Fruit fly (Drosophila melanogaster) whole organism, embryonic: ENCODE results near the gene lectin-37Db.

Experiments used
- Ada2b ChIP-seq: fragments of 200-800 bp; sonication (Bioruptor generic); IDR thresholded peaks from 2 replicates; pipeline ENCODE4 v1.3.6; 2022; ENCODE audit warnings: missing biosample characterization, missing genetic modification characterization
- B-H1 ChIP-seq: fragments of 200-800 bp; sonication (Bioruptor generic); IDR thresholded peaks from 3 replicates; pipeline ENCODE4 v1.3.6; 2022; ENCODE audit warnings: missing biosample characterization, missing genetic modification characterization
- B-H2 ChIP-seq: fragments of 200-800 bp; sonication (Bioruptor generic); optimal IDR thresholded peaks from 2 replicates; lab custom pipeline; 2018; ENCODE audit warnings: missing biosample characterization, mild to moderate bottlenecking, missing genetic modification characterization
- C15 ChIP-seq: fragments of 200-800 bp; sonication (Bioruptor generic); IDR thresholded peaks from 3 replicates; pipeline ENCODE4 v1.3.6; 2022; ENCODE audit warnings: missing biosample characterization, missing genetic modification characterization
- CG10654 ChIP-seq: fragments of 200-800 bp; sonication (Bioruptor generic); optimal IDR thresholded peaks from 2 replicates; lab custom pipeline; 2016; ENCODE audit warnings: missing biosample characterization, missing genetic modification characterization
- CG11247 ChIP-seq: fragments of 200-800 bp; sonication (Bioruptor generic); IDR thresholded peaks from 2 replicates; pipeline ENCODE4 v1.3.6; 2022; ENCODE audit warnings: missing biosample characterization, missing genetic modification characterization
- CG12071 ChIP-seq: fragments of 200-800 bp; sonication (Bioruptor generic); optimal IDR thresholded peaks from 3 replicates; lab custom pipeline; 2018; ENCODE audit warnings: missing biosample characterization, mild to moderate bottlenecking, missing genetic modification characterization
- CG16863 ChIP-seq: fragments of 200-800 bp; sonication (Bioruptor generic); optimal IDR thresholded peaks from 3 replicates; lab custom pipeline; 2016; ENCODE audit warnings: missing biosample characterization, missing genetic modification characterization
- CG2129 ChIP-seq: fragments of 200-800 bp; sonication (Bioruptor generic); IDR thresholded peaks from 2 replicates; pipeline ENCODE4 v1.3.6; 2022; ENCODE audit warnings: missing biosample characterization, missing genetic modification characterization; ENCODE audit not compliant: partially characterized antibody
- CG31365 ChIP-seq: fragments of 200-800 bp; sonication (Bioruptor generic); optimal IDR thresholded peaks from 2 replicates; lab custom pipeline; 2018; ENCODE audit warnings: missing biosample characterization, mild to moderate bottlenecking, missing genetic modification characterization
- CG32772 ChIP-seq: fragments of 200-800 bp; sonication (Bioruptor generic); IDR thresholded peaks from 2 replicates; pipeline ENCODE4 v1.3.6; 2022; ENCODE audit warnings: missing biosample characterization, missing genetic modification characterization
- CG43689 ChIP-seq: fragments of 200-800 bp; sonication (Bioruptor generic); IDR thresholded peaks from 2 replicates; pipeline ENCODE4 v1.3.6; 2022; ENCODE audit warnings: missing biosample characterization, missing genetic modification characterization
- CG6813 ChIP-seq: fragments of 200-800 bp; sonication (Bioruptor generic); optimal IDR thresholded peaks from 2 replicates; lab custom pipeline; 2017; ENCODE audit warnings: missing biosample characterization, missing genetic modification characterization, mild to moderate bottlenecking, moderate library complexity, missing genetic modification reagents
- CG7357 ChIP-seq: fragments of 200-800 bp; sonication (Bioruptor generic); IDR thresholded peaks from 3 replicates; pipeline ENCODE4 v1.3.6; 2022; ENCODE audit warnings: missing biosample characterization, missing genetic modification characterization
- CG7786 ChIP-seq: fragments of 200-800 bp; sonication (Bioruptor generic); optimal IDR thresholded peaks from 2 replicates; lab custom pipeline; 2016; ENCODE audit warnings: missing biosample characterization, missing genetic modification characterization
- CG9609 ChIP-seq: fragments of 200-800 bp; sonication (Bioruptor generic); optimal IDR thresholded peaks from 3 replicates; lab custom pipeline; 2016; ENCODE audit warnings: missing biosample characterization, missing genetic modification characterization
- CG9797 ChIP-seq: fragments of 200-800 bp; sonication (Bioruptor generic); optimal IDR thresholded peaks from 3 replicates; lab custom pipeline; 2018; ENCODE audit warnings: missing biosample characterization, mild to moderate bottlenecking, missing genetic modification characterization
- Dll ChIP-seq: fragments of 200-800 bp; sonication (Bioruptor generic); IDR thresholded peaks from 4 replicates; pipeline ENCODE4 v1.3.6; 2022; ENCODE audit warnings: missing biosample characterization, missing genetic modification characterization; ENCODE audit not compliant: partially characterized antibody
- Hand ChIP-seq: fragments of 200-800 bp; sonication (Bioruptor generic); optimal IDR thresholded peaks from 2 replicates; lab custom pipeline; 2017; ENCODE audit warnings: mild to moderate bottlenecking, missing biosample characterization, missing genetic modification reagents, missing genetic modification characterization
- Jarid2 ChIP-seq: fragments of 200-800 bp; sonication (Bioruptor generic); optimal IDR thresholded peaks from 3 replicates; lab custom pipeline; 2017; ENCODE audit warnings: mild to moderate bottlenecking, missing biosample characterization, missing genetic modification reagents, missing genetic modification characterization
- Myb ChIP-seq: fragments of 200-800 bp; sonication (Bioruptor generic); optimal IDR thresholded peaks from 2 replicates; lab custom pipeline; 2016; ENCODE audit warnings: missing biosample characterization, missing genetic modification characterization
- Nf-YB ChIP-seq: fragments of 200-800 bp; sonication (Bioruptor generic); optimal IDR thresholded peaks from 3 replicates; lab custom pipeline; 2019; ENCODE audit warnings: missing biosample characterization, mild to moderate bottlenecking, missing genetic modification characterization, moderate library complexity
- Pdp1 ChIP-seq, 2 experiments: fragments of 200-800 bp; sonication (Bioruptor generic); optimal IDR thresholded peaks; 3 replicates each; lab custom pipeline; 2016; ENCODE audit warnings: missing biosample characterization in 2 of 2, missing genetic modification characterization in 2 of 2, mild to moderate bottlenecking in 1 of 2, moderate library complexity in 1 of 2
- Sin3A ChIP-seq: fragments of >200 bp; optimal IDR thresholded peaks from 2 replicates; lab custom pipeline; 2018
- Sox100B ChIP-seq: fragments of 200-800 bp; sonication (Bioruptor generic); optimal IDR thresholded peaks from 3 replicates; lab custom pipeline; 2018; ENCODE audit warnings: missing biosample characterization, mild to moderate bottlenecking, missing genetic modification characterization
- Taf1 ChIP-seq: fragments of 200-800 bp; sonication (Bioruptor generic); IDR thresholded peaks from 2 replicates; pipeline ENCODE4 v1.3.6; 2022; ENCODE audit warnings: missing biosample characterization, missing genetic modification characterization
- amos ChIP-seq: fragments of 200-800 bp; sonication (Bioruptor generic); IDR thresholded peaks from 2 replicates; pipeline ENCODE4 v1.3.6; 2022; ENCODE audit warnings: missing biosample characterization, missing genetic modification characterization; ENCODE audit not compliant: partially characterized antibody
- az2 ChIP-seq: fragments of 200-800 bp; sonication (Bioruptor generic); optimal IDR thresholded peaks from 3 replicates; lab custom pipeline; 2016; ENCODE audit warnings: missing biosample characterization, missing genetic modification characterization
- caup ChIP-seq: fragments of 200-800 bp; sonication (Bioruptor generic); optimal IDR thresholded peaks from 3 replicates; lab custom pipeline; 2017; ENCODE audit warnings: missing biosample characterization, mild to moderate bottlenecking, missing genetic modification characterization, moderate library complexity; ENCODE audit not compliant: severe bottlenecking
- chif ChIP-seq, 2 experiments: fragments of 200-800 bp; sonication (Bioruptor generic); optimal IDR thresholded peaks; 3 replicates each; lab custom pipeline; 2016; ENCODE audit warnings: missing biosample characterization in 2 of 2, missing genetic modification characterization in 2 of 2
- cwo ChIP-seq: fragments of 200-800 bp; sonication (Bioruptor generic); optimal IDR thresholded peaks from 3 replicates; lab custom pipeline; 2017; ENCODE audit warnings: missing biosample characterization, missing genetic modification characterization, mild to moderate bottlenecking, moderate library complexity, missing genetic modification reagents
- danr ChIP-seq: fragments of 200-800 bp; sonication (Bioruptor generic); IDR thresholded peaks from 2 replicates; pipeline ENCODE4 v1.3.6; 2022; ENCODE audit warnings: missing biosample characterization, missing genetic modification characterization
- ems ChIP-seq: fragments of 200-800 bp; sonication (Bioruptor generic); optimal IDR thresholded peaks from 3 replicates; lab custom pipeline; 2016; ENCODE audit warnings: missing biosample characterization, missing genetic modification characterization
- ewg ChIP-seq: fragments of 200-800 bp; sonication (Bioruptor generic); optimal IDR thresholded peaks from 3 replicates; lab custom pipeline; 2017; ENCODE audit warnings: mild to moderate bottlenecking, missing biosample characterization, missing genetic modification reagents, missing genetic modification characterization
- eyg ChIP-seq: fragments of 200-800 bp; sonication (Bioruptor generic); optimal IDR thresholded peaks from 3 replicates; lab custom pipeline; 2016; ENCODE audit warnings: missing biosample characterization, missing genetic modification characterization
- fd102C ChIP-seq: fragments of 200-800 bp; sonication (Bioruptor generic); optimal IDR thresholded peaks from 2 replicates; lab custom pipeline; 2018; ENCODE audit warnings: missing biosample characterization, mild to moderate bottlenecking, missing genetic modification characterization, moderate library complexity
- fd96Cb ChIP-seq: fragments of 200-800 bp; sonication (Bioruptor generic); optimal IDR thresholded peaks from 2 replicates; lab custom pipeline; 2018; ENCODE audit warnings: missing biosample characterization, mild to moderate bottlenecking, missing genetic modification characterization, moderate library complexity
- ham ChIP-seq: fragments of 200-800 bp; sonication (Bioruptor generic); IDR thresholded peaks from 2 replicates; pipeline ENCODE4 v1.3.6; 2022; ENCODE audit warnings: missing biosample characterization, missing genetic modification characterization
- ken ChIP-seq: fragments of 200-800 bp; sonication (Bioruptor generic); IDR thresholded peaks from 3 replicates; pipeline ENCODE4 v1.3.6; 2022; ENCODE audit warnings: missing biosample characterization, missing genetic modification characterization
- oc ChIP-seq: fragments of 200-800 bp; sonication (Bioruptor generic); optimal IDR thresholded peaks from 2 replicates; lab custom pipeline; 2018; ENCODE audit warnings: missing biosample characterization, mild to moderate bottlenecking, missing genetic modification characterization, moderate library complexity
- peb ChIP-seq: fragments of 200-800 bp; sonication (Bioruptor generic); IDR thresholded peaks from 2 replicates; pipeline ENCODE4 v1.3.6; 2022; ENCODE audit warnings: missing biosample characterization, missing genetic modification characterization
- pita ChIP-seq: fragments of 200-800 bp; sonication (Bioruptor generic); optimal IDR thresholded peaks from 2 replicates; lab custom pipeline; 2017; ENCODE audit warnings: missing biosample characterization, mild to moderate bottlenecking, missing genetic modification characterization
- repo ChIP-seq: fragments of 200-800 bp; sonication (Bioruptor generic); optimal IDR thresholded peaks from 2 replicates; lab custom pipeline; 2016; ENCODE audit warnings: missing biosample characterization, missing genetic modification characterization
- sima ChIP-seq: fragments of 200-800 bp; sonication (Bioruptor generic); optimal IDR thresholded peaks from 2 replicates; lab custom pipeline; 2016; ENCODE audit warnings: missing biosample characterization, missing genetic modification characterization
- sna ChIP-seq: fragments of 200-800 bp; sonication (Bioruptor generic); IDR thresholded peaks from 2 replicates; pipeline ENCODE4 v1.3.6; 2022; ENCODE audit warnings: missing biosample characterization, missing genetic modification characterization; ENCODE audit not compliant: partially characterized antibody
- ssp ChIP-seq: fragments of 200-800 bp; sonication (Bioruptor generic); IDR thresholded peaks from 2 replicates; pipeline ENCODE4 v1.3.6; 2022; ENCODE audit warnings: missing biosample characterization, missing genetic modification characterization
- tna ChIP-seq: fragments of 200-800 bp; sonication (Bioruptor generic); IDR thresholded peaks from 2 replicates; pipeline ENCODE4 v1.3.6; 2022; ENCODE audit warnings: missing biosample characterization, missing genetic modification characterization; ENCODE audit not compliant: partially characterized antibody
- vfl ChIP-seq: fragments of 200-800 bp; sonication (Bioruptor generic); optimal IDR thresholded peaks from 2 replicates; lab custom pipeline; 2016; ENCODE audit warnings: missing biosample characterization, missing genetic modification characterization

The lectin-37Db gene

DNA sequence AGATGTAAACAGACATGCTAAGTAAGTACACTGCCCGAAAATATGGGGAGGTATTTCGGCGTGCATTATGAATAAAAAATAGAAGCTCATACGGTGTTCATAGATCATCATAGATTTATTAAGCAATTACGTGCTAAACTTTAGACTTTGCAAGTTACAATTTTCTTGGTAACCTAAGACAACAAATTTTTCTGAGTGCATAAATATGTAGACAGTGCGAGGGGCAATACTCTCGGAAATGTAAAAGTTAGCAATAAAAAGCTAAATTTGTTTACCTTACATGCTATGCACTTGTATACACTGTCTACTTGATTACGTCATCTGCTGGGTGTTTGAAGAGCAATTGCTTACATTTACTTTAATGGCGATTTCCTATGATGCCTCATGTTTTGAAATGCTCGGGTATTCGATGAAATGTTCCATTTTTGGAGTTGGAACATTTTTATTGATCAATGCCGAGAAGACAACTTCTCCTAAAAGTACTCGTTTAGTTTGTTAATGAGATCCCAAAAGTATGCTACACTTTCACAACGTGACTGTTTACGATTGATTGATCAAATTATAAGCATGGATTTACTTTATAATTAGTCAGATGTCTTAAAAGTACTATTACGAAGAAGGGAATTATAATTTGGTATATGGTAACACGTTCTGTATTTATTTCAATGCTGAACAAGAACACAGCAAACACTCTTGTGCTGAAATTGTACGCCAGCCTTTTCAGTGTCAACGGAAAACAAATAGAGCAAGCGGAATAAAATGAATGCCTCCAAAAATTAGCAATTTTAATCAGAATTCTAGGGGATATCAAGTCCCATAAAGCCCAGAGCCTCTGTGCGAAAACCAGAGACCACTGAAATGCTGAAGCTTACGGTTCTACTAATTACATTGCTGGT, 2.0 kb upstream of the lectin-37Db start, which contains the start of gene Lectin-galC1 (continued):
- TF ChIP-seq cwo (GFP tag; lab: Kevin White, UChicago) = peak; percentile 65
- peak; percentile 49 for TF ChIP-seq sima
- no peak for TF ChIP-seq pita (GFP tag; lab: Kevin White, UChicago)
- no peak for TF ChIP-seq CG2129 (GFP tag; lab: Robert Waterston, UW)
- peak; percentile 85 for TF ChIP-seq Ada2b
- TF ChIP-seq amos (GFP tag; lab: Robert Waterston, UW) = no peak
- peak; percentile 30; the same call in 1 of the 2 replicates for TF ChIP-seq Taf1
- TF ChIP-seq sna (GFP tag; lab: Robert Waterston, UW) = no peak
- TF ChIP-seq Sox100B = peak; percentile 83
- TF ChIP-seq CG31365 (tag; lab: Kevin White, UChicago) = peak; percentile 52
- TF ChIP-seq caup (GFP tag; lab: Kevin White, UChicago) = peak; percentile 76
- TF ChIP-seq chif (GFP tag; optimal IDR thresholded peaks at IDR 0.05; lab: Kevin White, UChicago) = peak; percentile 90 to 94
- TF ChIP-seq Myb (GFP tag; lab: Kevin White, UChicago) = peak; percentile 69
- peak; percentile 69 for TF ChIP-seq Nf-YB (GFP tag; lab: Kevin White, UChicago)
- peak; percentile 91 for TF ChIP-seq CG16863
- peak; percentile 81 for TF ChIP-seq B-H1 (GFP tag; lab: Robert Waterston, UW)
- TF ChIP-seq CG43689 (GFP tag; lab: Robert Waterston, UW) = peak; percentile 58
- peak; percentile 60 for TF ChIP-seq danr (GFP tag; lab: Robert Waterston, UW)
- peak; percentile 85 for TF ChIP-seq CG6813 (GFP tag; lab: Kevin White, UChicago)
- peak; percentile 36; the same call in 1 of the 3 replicates for TF ChIP-seq C15 (GFP tag; lab: Robert Waterston, UW)
- TF ChIP-seq B-H2 (GFP tag; lab: Kevin White, UChicago) = peak; percentile 5
- peak; percentile 84 for TF ChIP-seq fd96Cb (tag; lab: Kevin White, UChicago)
- TF ChIP-seq CG7786 (GFP tag; lab: Kevin White, UChicago) = peak; percentile 74
- TF ChIP-seq ham (GFP tag; lab: Robert Waterston, UW) = no peak
- TF ChIP-seq CG11247 (GFP tag; lab: Robert Waterston, UW) = peak; percentile 70; the same call in 1 of the 2 replicates
- TF ChIP-seq ems (GFP tag; lab: Kevin White, UChicago) = peak; percentile 89
- TF ChIP-seq Sin3A (lab: Kevin White, UChicago) = no peak
- TF ChIP-seq ken (GFP tag; lab: Robert Waterston, UW) = peak; percentile 87
- TF ChIP-seq Pdp1 (GFP tag; optimal IDR thresholded peaks at IDR 0.05; lab: Kevin White, UChicago) = peak; percentile 87 to 90
- TF ChIP-seq eyg = peak; percentile 73
- TF ChIP-seq az2 (GFP tag; lab: Kevin White, UChicago) = peak; percentile 91
- TF ChIP-seq repo = peak; percentile 81
- TF ChIP-seq CG32772 (GFP tag; lab: Robert Waterston, UW) = peak; percentile 83
- TF ChIP-seq oc (tag; lab: Kevin White, UChicago) = peak; percentile 90
- TF ChIP-seq Jarid2 (GFP tag; lab: Kevin White, UChicago) = peak; percentile 54
- no peak; the same call in 1 of the 2 replicates for TF ChIP-seq ssp
- TF ChIP-seq ewg = peak; percentile 81
- peak; percentile 56 for TF ChIP-seq Hand (GFP tag; lab: Kevin White, UChicago)
- TF ChIP-seq CG7357 (GFP tag; lab: Robert Waterston, UW) = peak; percentile 59; the same call in 2 of the 3 replicates
- no peak for TF ChIP-seq tna
- TF ChIP-seq CG10654 (GFP tag; lab: Kevin White, UChicago) = peak; percentile 84
- TF ChIP-seq CG9797 (GFP tag; lab: Kevin White, UChicago) = no peak
- peak; percentile 72 for TF ChIP-seq fd102C (GFP tag; lab: Kevin White, UChicago)
- peak; percentile 86 for TF ChIP-seq CG9609 (GFP tag; lab: Kevin White, UChicago)
- no peak for TF ChIP-seq Dll (GFP tag; lab: Robert Waterston, UW)
- peak; percentile 68 for TF ChIP-seq peb (GFP tag; lab: Robert Waterston, UW)
- TF ChIP-seq CG12071 (GFP tag; lab: Kevin White, UChicago) = peak; percentile 89
- TF ChIP-seq vfl (GFP tag; lab: Kevin White, UChicago) = peak; percentile 50
